Worm (Caenorhabditis elegans): ENCODE data around the gene chil-22.

DNA sequence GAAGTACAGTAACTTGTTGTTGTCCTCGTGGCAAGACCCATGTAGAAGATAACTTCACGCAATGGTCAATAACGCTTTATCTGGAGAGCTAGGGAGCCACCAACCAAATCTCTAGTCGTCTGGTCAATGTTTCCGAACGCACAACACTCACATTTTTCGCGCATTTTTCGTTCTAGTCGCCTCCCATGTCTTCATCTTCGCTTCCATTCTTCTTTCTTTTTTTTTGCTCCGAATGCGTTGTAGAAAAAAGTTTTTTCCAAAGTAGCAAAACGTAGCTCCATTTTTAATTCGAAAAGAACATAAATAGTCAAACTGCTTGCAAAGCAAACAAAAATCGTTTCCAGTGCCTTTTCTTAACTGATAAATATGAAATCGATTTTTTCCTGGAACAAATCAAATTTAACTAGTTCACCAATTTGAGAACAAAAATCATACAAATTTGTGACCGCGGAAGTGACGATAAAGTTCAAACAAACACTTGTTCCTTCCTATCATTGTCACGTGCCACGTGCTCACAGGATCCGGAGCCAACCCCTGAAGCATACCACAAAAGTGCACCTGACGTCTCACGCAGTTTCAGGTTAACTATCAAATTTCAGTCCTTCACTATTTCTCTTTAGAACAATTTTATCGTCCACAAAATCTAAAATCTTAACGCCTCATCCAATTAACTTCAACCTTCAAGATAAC lies 47.0 kb downstream of the chil-22 start:
- TF ChIP-seq F55B11.4 (tag; optimal IDR thresholded peaks at IDR 0.05; ENCODE audit: borderline replicate concordance, insufficient read depth) = no peak
- no peak for TF ChIP-seq snpc-3.4 (tag; optimal IDR thresholded peaks at IDR 0.05)
- no peak for TF ChIP-seq madf-6 (GFP tag; IDR thresholded peaks at IDR 0.05)
- TF ChIP-seq let-526 (GFP tag; IDR thresholded peaks at IDR 0.05) = no peak
- TF ChIP-seq bed-1 (GFP tag; IDR thresholded peaks at IDR 0.05) = no peak
- no peak for TF ChIP-seq B0035.1 (tag; optimal IDR thresholded peaks at IDR 0.05)
- TF ChIP-seq T26A5.8 (tag; optimal IDR thresholded peaks at IDR 0.05) = no peak
- no peak for TF ChIP-seq snpc-4 (GFP tag; optimal IDR thresholded peaks at IDR 0.05)
- TF ChIP-seq snpc-4 (tag; optimal IDR thresholded peaks at IDR 0.05) = no peak
- TF ChIP-seq ama-1 (optimal IDR thresholded peaks at IDR 0.05) = no peak
- no peak for TF ChIP-seq ama-1 (GFP tag; optimal IDR thresholded peaks at IDR 0.05)
- TF ChIP-seq ceh-100 (GFP tag; IDR thresholded peaks at IDR 0.05) = no peak
- no peak for TF ChIP-seq ceh-58 (GFP tag; IDR thresholded peaks at IDR 0.05)
- TF ChIP-seq athp-1 (tag; optimal IDR thresholded peaks at IDR 0.05) = no peak
- no peak for TF ChIP-seq gei-17 (GFP tag; optimal IDR thresholded peaks at IDR 0.05)
